Fruit fly (Drosophila melanogaster) whole organism, embryonic: ENCODE measurements around the gene CG14352.

Experiments
- Ada2b ChIP-seq: fragments of 200-800 bp; sonication (Bioruptor generic); IDR thresholded peaks from 2 replicates; pipeline ENCODE4 v1.3.6; 2022; ENCODE audit warnings: missing biosample characterization, missing genetic modification characterization
- BtbVII ChIP-seq: fragments of 200-800 bp; sonication (Bioruptor generic); optimal IDR thresholded peaks from 3 replicates; lab custom pipeline; 2017; ENCODE audit warnings: missing biosample characterization, mild to moderate bottlenecking, missing genetic modification characterization
- CG10321 ChIP-seq: fragments of 200-800 bp; sonication (Bioruptor generic); IDR thresholded peaks from 2 replicates; pipeline ENCODE4 v1.3.6; 2022; ENCODE audit warnings: missing biosample characterization, missing genetic modification characterization
- CG11093 ChIP-seq: fragments of 200-800 bp; sonication (Bioruptor generic); IDR thresholded peaks from 3 replicates; pipeline ENCODE4 v1.3.6; 2022; ENCODE audit warnings: missing biosample characterization, missing genetic modification characterization
- CG12299 ChIP-seq: fragments of 200-800 bp; sonication (Bioruptor generic); optimal IDR thresholded peaks from 2 replicates; lab custom pipeline; 2018; ENCODE audit warnings: missing biosample characterization, mild to moderate bottlenecking, missing genetic modification characterization
- CG12659 ChIP-seq: fragments of 200-800 bp; sonication (Bioruptor generic); optimal IDR thresholded peaks from 3 replicates; lab custom pipeline; 2017; ENCODE audit warnings: mild to moderate bottlenecking, missing biosample characterization, missing genetic modification reagents, missing genetic modification characterization
- CG1603 ChIP-seq: fragments of 200-800 bp; sonication (Bioruptor generic); optimal IDR thresholded peaks from 2 replicates; lab custom pipeline; 2019; ENCODE audit warnings: missing biosample characterization, mild to moderate bottlenecking, missing genetic modification characterization, moderate library complexity
- CG17612 ChIP-seq: fragments of 200-800 bp; sonication (Bioruptor generic); IDR thresholded peaks from 2 replicates; pipeline ENCODE4 v1.3.6; 2022; ENCODE audit warnings: missing biosample characterization, missing genetic modification characterization
- CG18619 ChIP-seq: fragments of 200-800 bp; sonication (Bioruptor generic); optimal IDR thresholded peaks from 3 replicates; lab custom pipeline; 2017; ENCODE audit warnings: missing biosample characterization, mild to moderate bottlenecking, missing genetic modification characterization
- CG2129 ChIP-seq: fragments of 200-800 bp; sonication (Bioruptor generic); IDR thresholded peaks from 2 replicates; pipeline ENCODE4 v1.3.6; 2022; ENCODE audit warnings: missing biosample characterization, missing genetic modification characterization; ENCODE audit not compliant: partially characterized antibody
- CG2712 ChIP-seq: fragments of 200-800 bp; optimal IDR thresholded peaks from 3 replicates; lab custom pipeline; 2019; ENCODE audit warnings: missing biosample characterization, mild to moderate bottlenecking, missing genetic modification characterization, moderate library complexity
- CG3163 ChIP-seq: fragments of 200-800 bp; sonication (Bioruptor generic); optimal IDR thresholded peaks from 3 replicates; lab custom pipeline; 2016; ENCODE audit warnings: missing biosample characterization, missing genetic modification characterization
- CG34224 ChIP-seq: fragments of 200-800 bp; sonication (Bioruptor generic); IDR thresholded peaks from 3 replicates; pipeline ENCODE4 v1.3.6; 2022; ENCODE audit warnings: missing biosample characterization, missing genetic modification characterization; ENCODE audit not compliant: partially characterized antibody
- CG34376 ChIP-seq: fragments of 200-800 bp; sonication (Bioruptor generic); optimal IDR thresholded peaks from 2 replicates; lab custom pipeline; 2018; ENCODE audit warnings: missing biosample characterization, mild to moderate bottlenecking, missing genetic modification characterization
- CG4282 ChIP-seq: fragments of 200-800 bp; sonication (Bioruptor generic); optimal IDR thresholded peaks from 2 replicates; lab custom pipeline; 2016; ENCODE audit warnings: missing biosample characterization, missing genetic modification characterization
- CG4707 ChIP-seq: fragments of 200-800 bp; sonication (Bioruptor generic); optimal IDR thresholded peaks from 2 replicates; lab custom pipeline; 2018; ENCODE audit warnings: missing biosample characterization, mild to moderate bottlenecking, missing genetic modification characterization, moderate library complexity
- CG6791 ChIP-seq: fragments of 200-800 bp; sonication (Bioruptor generic); IDR thresholded peaks from 3 replicates; pipeline ENCODE4 v1.3.6; 2022; ENCODE audit warnings: missing biosample characterization, missing genetic modification characterization; ENCODE audit not compliant: partially characterized antibody
- CG8765 ChIP-seq: fragments of 200-800 bp; sonication (Bioruptor generic); IDR thresholded peaks from 2 replicates; pipeline ENCODE4 v1.3.6; 2022; ENCODE audit warnings: missing biosample characterization, missing genetic modification characterization
- CG8944 ChIP-seq: fragments of 200-800 bp; sonication (Bioruptor generic); optimal IDR thresholded peaks from 3 replicates; lab custom pipeline; 2016; ENCODE audit warnings: missing biosample characterization, missing genetic modification characterization
- CG9932 ChIP-seq: fragments of 200-800 bp; sonication (Bioruptor generic); IDR thresholded peaks from 2 replicates; pipeline ENCODE4 v1.3.6; 2022; ENCODE audit warnings: missing biosample characterization, missing genetic modification characterization
- CrebB ChIP-seq: fragments of 200-800 bp; sonication (Bioruptor generic); optimal IDR thresholded peaks from 3 replicates; lab custom pipeline; 2018; ENCODE audit warnings: missing biosample characterization, mild to moderate bottlenecking, missing genetic modification characterization
- Dip3 ChIP-seq: fragments of 200-800 bp; sonication (Bioruptor generic); optimal IDR thresholded peaks from 3 replicates; lab custom pipeline; 2016; ENCODE audit warnings: missing biosample characterization, missing genetic modification characterization
- Doc2 ChIP-seq: fragments of 200-800 bp; sonication (Bioruptor generic); IDR thresholded peaks from 2 replicates; pipeline ENCODE4 v1.3.6; 2022; ENCODE audit warnings: missing biosample characterization, missing genetic modification characterization
- E2f2 ChIP-seq: fragments of 200-800 bp; sonication (Bioruptor generic); IDR thresholded peaks from 2 replicates; pipeline ENCODE4 v1.3.6; 2022; ENCODE audit warnings: missing biosample characterization, missing genetic modification characterization
- Fer3 ChIP-seq: fragments of 200-800 bp; sonication (Bioruptor generic); optimal IDR thresholded peaks from 2 replicates; lab custom pipeline; 2018; ENCODE audit warnings: missing biosample characterization, mild to moderate bottlenecking, missing genetic modification characterization, moderate library complexity
- HLHmδ ChIP-seq: fragments of 200-800 bp; sonication (Bioruptor generic); optimal IDR thresholded peaks from 2 replicates; lab custom pipeline; 2018; ENCODE audit warnings: missing biosample characterization, mild to moderate bottlenecking, missing genetic modification characterization, moderate library complexity
- Hand ChIP-seq: fragments of 200-800 bp; sonication (Bioruptor generic); optimal IDR thresholded peaks from 2 replicates; lab custom pipeline; 2017; ENCODE audit warnings: mild to moderate bottlenecking, missing biosample characterization, missing genetic modification reagents, missing genetic modification characterization
- Mes4 ChIP-seq: fragments of 200-800 bp; sonication (Bioruptor generic); optimal IDR thresholded peaks from 2 replicates; lab custom pipeline; 2016; ENCODE audit warnings: missing biosample characterization, missing genetic modification characterization
- Opbp ChIP-seq: fragments of 200-800 bp; sonication (Bioruptor generic); IDR thresholded peaks from 3 replicates; pipeline ENCODE4 v1.3.6; 2022; ENCODE audit warnings: missing biosample characterization, missing genetic modification characterization; ENCODE audit not compliant: partially characterized antibody
- Stat92E ChIP-seq, 3 experiments: fragments of >200 bp in 2 of 3; fragments of 200-800 bp in 1 of 3; sonication (Bioruptor generic) in 1 of 3; optimal IDR thresholded peaks; 2 replicates each; lab custom pipeline; 2017 to 2019; ENCODE audit warnings: missing biosample characterization in 3 of 3, missing genetic modification characterization in 3 of 3, mild to moderate bottlenecking in 1 of 3, moderate library complexity in 1 of 3
- Taf1 ChIP-seq: fragments of 200-800 bp; sonication (Bioruptor generic); IDR thresholded peaks from 2 replicates; pipeline ENCODE4 v1.3.6; 2022; ENCODE audit warnings: missing biosample characterization, missing genetic modification characterization
- Tbp ChIP-seq: fragments of >200 bp; optimal IDR thresholded peaks from 2 replicates; lab custom pipeline; 2018; ENCODE audit warnings: missing biosample characterization, missing genetic modification characterization
- ash1 ChIP-seq: fragments of 200-800 bp; sonication (Bioruptor generic); optimal IDR thresholded peaks from 2 replicates; lab custom pipeline; 2018; ENCODE audit warnings: missing biosample characterization, mild to moderate bottlenecking, missing genetic modification characterization
- cg ChIP-seq: fragments of 200-800 bp; sonication (Bioruptor generic); optimal IDR thresholded peaks from 3 replicates; lab custom pipeline; 2019; ENCODE audit warnings: missing biosample characterization, mild to moderate bottlenecking, missing genetic modification characterization, moderate library complexity
- chn ChIP-seq: fragments of 200-800 bp; sonication (Bioruptor generic); optimal IDR thresholded peaks from 2 replicates; lab custom pipeline; 2016; ENCODE audit warnings: missing biosample characterization, missing genetic modification characterization
- dati ChIP-seq: fragments of 200-800 bp; sonication (Bioruptor generic); IDR thresholded peaks from 2 replicates; pipeline ENCODE4 v1.3.6; 2022; ENCODE audit warnings: missing biosample characterization, missing genetic modification characterization
- disco-r ChIP-seq: fragments of 200-800 bp; sonication (Bioruptor generic); optimal IDR thresholded peaks from 2 replicates; lab custom pipeline; 2016; ENCODE audit warnings: missing biosample characterization, missing genetic modification characterization
- dmrt99B ChIP-seq: fragments of 200-800 bp; sonication (Bioruptor generic); optimal IDR thresholded peaks from 2 replicates; lab custom pipeline; 2018; ENCODE audit warnings: missing biosample characterization, mild to moderate bottlenecking, missing genetic modification characterization, moderate library complexity
- gro ChIP-seq: fragments of 200-800 bp; sonication (Bioruptor generic); optimal IDR thresholded peaks from 2 replicates; lab custom pipeline; 2016; ENCODE audit warnings: missing biosample characterization, missing genetic modification characterization
- knrl ChIP-seq: fragments of 200-800 bp; sonication (Bioruptor generic); IDR thresholded peaks from 3 replicates; pipeline ENCODE4 v1.3.6; 2022; ENCODE audit warnings: missing biosample characterization, missing genetic modification characterization; ENCODE audit not compliant: partially characterized antibody
- nau ChIP-seq: fragments of 200-800 bp; sonication (Bioruptor generic); optimal IDR thresholded peaks from 3 replicates; lab custom pipeline; 2017; ENCODE audit warnings: missing biosample characterization, mild to moderate bottlenecking, missing genetic modification characterization, missing genetic modification reagents
- pan ChIP-seq, 4 experiments: fragments of >200 bp in 3 of 4; fragments of 200-800 bp in 1 of 4; sonication (Bioruptor generic) in 1 of 4; optimal IDR thresholded peaks in 3 of 4; IDR thresholded peaks in 1 of 4; 2 replicates each; pipeline versions ENCODE4 v1.3.6 to Lab custom; 2017 to 2022; ENCODE audit warnings: missing biosample characterization in 2 of 4, missing genetic modification characterization in 2 of 4, mixed read lengths in 1 of 4
- sc ChIP-seq, 3 experiments: fragments of >200 bp in 2 of 3; fragments of 200-800 bp in 1 of 3; sonication (Bioruptor generic) in 1 of 3; optimal IDR thresholded peaks; 2 replicates in 2 of 3; 3 replicates in 1 of 3; lab custom pipeline; 2017; ENCODE audit warnings: mild to moderate bottlenecking in 1 of 3, missing biosample characterization in 1 of 3, missing genetic modification characterization in 1 of 3, missing genetic modification reagents in 1 of 3
- stwl ChIP-seq: fragments of 200-800 bp; sonication (Bioruptor generic); optimal IDR thresholded peaks from 3 replicates; lab custom pipeline; 2018; ENCODE audit warnings: missing biosample characterization, mild to moderate bottlenecking, missing genetic modification characterization, moderate library complexity
- tin ChIP-seq: fragments of 200-800 bp; sonication (Bioruptor generic); optimal IDR thresholded peaks from 3 replicates; lab custom pipeline; 2016; ENCODE audit warnings: missing biosample characterization, missing genetic modification characterization
- usp ChIP-seq: fragments of >200 bp; optimal IDR thresholded peaks from 2 replicates; lab custom pipeline; 2017; ENCODE audit warnings: missing biosample characterization, missing genetic modification characterization
- wek ChIP-seq: fragments of 200-800 bp; sonication (Bioruptor generic); optimal IDR thresholded peaks from 3 replicates; lab custom pipeline; 2018; ENCODE audit warnings: missing biosample characterization, mild to moderate bottlenecking, missing genetic modification characterization, moderate library complexity
- yki ChIP-seq: fragments of >200 bp; optimal IDR thresholded peaks from 3 replicates; lab custom pipeline; 2018

The CG14352 gene

DNA sequence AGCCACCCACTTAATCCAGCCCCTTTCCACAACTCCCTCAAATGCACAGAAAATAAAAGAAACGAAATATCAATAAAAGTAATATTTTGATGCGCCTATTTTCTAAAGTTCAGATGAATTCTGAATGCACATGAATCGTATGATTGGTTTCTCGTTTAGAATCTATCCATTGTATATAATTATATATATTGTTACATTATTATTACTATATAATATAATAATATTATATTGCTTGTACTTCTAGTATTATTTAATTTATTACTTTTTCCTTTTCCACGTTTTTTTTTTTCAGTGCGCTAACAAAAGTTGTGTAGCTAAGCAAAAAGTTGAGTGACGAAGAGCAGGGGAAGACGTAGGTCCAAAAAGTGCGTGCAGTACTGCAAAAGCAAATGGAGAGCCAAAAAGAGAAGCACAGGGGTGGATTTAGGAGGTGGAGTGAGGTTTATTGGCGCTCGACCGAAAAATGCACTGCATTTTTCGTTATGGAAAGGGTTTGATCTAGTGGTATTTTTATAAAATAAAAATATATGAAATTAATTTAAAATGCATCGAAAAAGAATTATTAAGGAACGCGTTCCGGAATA, 38.1 kb downstream of the CG14352 start (continued):
- peak; percentile 96 for TF ChIP-seq CG12659 (GFP tag; lab: Kevin White, UChicago)
- TF ChIP-seq wek (GFP tag; lab: Kevin White, UChicago): no peak
- TF ChIP-seq CG8944 (GFP tag; lab: Kevin White, UChicago): peak; percentile 7
- TF ChIP-seq CG10321: peak; percentile 52; the same call in 1 of the 2 replicates
- TF ChIP-seq sc (optimal IDR thresholded peaks at IDR 0.05; lab: Kevin White, UChicago): no peak
- TF ChIP-seq sc (GFP tag; optimal IDR thresholded peaks at IDR 0.05; lab: Kevin White, UChicago): peak; percentile 77
- TF ChIP-seq CG3163: no peak
- peak; percentile 93 for TF ChIP-seq Hand (GFP tag; lab: Kevin White, UChicago)
- peak; percentile 61 for TF ChIP-seq Taf1
- TF ChIP-seq Tbp (GFP tag; lab: Kevin White, UChicago): no peak
- no peak for TF ChIP-seq cg (GFP tag; lab: Kevin White, UChicago)
- TF ChIP-seq CrebB (tag; lab: Kevin White, UChicago): peak; percentile 74
- peak; percentile 99 for TF ChIP-seq dmrt99B
- no peak for TF ChIP-seq disco-r
- TF ChIP-seq tin (GFP tag; lab: Kevin White, UChicago): peak; percentile 62
- no peak for TF ChIP-seq HLHmδ
- peak; percentile 72; the same call in 2 of the 3 replicates for TF ChIP-seq knrl
- TF ChIP-seq CG2129 (GFP tag; lab: Robert Waterston, UW): no peak
- TF ChIP-seq yki (lab: Kevin White, UChicago): no peak
- peak; percentile 57 for TF ChIP-seq CG34376 (GFP tag; lab: Kevin White, UChicago)
- no peak for TF ChIP-seq CG4282 (GFP tag; lab: Kevin White, UChicago)
- TF ChIP-seq usp (GFP tag; lab: Kevin White, UChicago): no peak
- TF ChIP-seq chn (GFP tag; lab: Kevin White, UChicago): peak; percentile 42
- TF ChIP-seq CG9932 (GFP tag; lab: Robert Waterston, UW): peak; percentile 75
- TF ChIP-seq CG1603 (tag; lab: Kevin White, UChicago): peak; percentile 20
- peak; percentile 92 for TF ChIP-seq CG18619 (GFP tag; lab: Kevin White, UChicago)
- peak; percentile 74 for TF ChIP-seq nau
- TF ChIP-seq Fer3 (tag; lab: Kevin White, UChicago): peak; percentile 92
- TF ChIP-seq Doc2 (GFP tag; lab: Robert Waterston, UW): peak; percentile 4; the same call in 1 of the 2 replicates
- peak in 2 of 3 experiments; percentile 34 to 40 for TF ChIP-seq Stat92E (GFP tag; optimal IDR thresholded peaks at IDR 0.05; lab: Kevin White, UChicago)
- TF ChIP-seq CG12299 (tag; lab: Kevin White, UChicago): peak; percentile 87
- TF ChIP-seq ash1 (GFP tag; lab: Kevin White, UChicago): no peak
- TF ChIP-seq stwl: no peak
- TF ChIP-seq CG8765 (GFP tag; lab: Robert Waterston, UW): peak; percentile 79
- TF ChIP-seq CG17612: peak; percentile 71
- peak; percentile 44 for TF ChIP-seq Dip3 (GFP tag; lab: Kevin White, UChicago)
- TF ChIP-seq Opbp (GFP tag; lab: Robert Waterston, UW): peak; percentile 32; the same call in 1 of the 3 replicates
- no peak for TF ChIP-seq gro (GFP tag; lab: Kevin White, UChicago)
- peak; percentile 89 for TF ChIP-seq CG11093 (GFP tag; lab: Robert Waterston, UW)
- no peak for TF ChIP-seq Mes4 (GFP tag; lab: Kevin White, UChicago)
- no peak for TF ChIP-seq CG34224 (GFP tag; lab: Robert Waterston, UW)
- TF ChIP-seq pan (optimal IDR thresholded peaks at IDR 0.05; lab: Kevin White, UChicago): no peak
- TF ChIP-seq pan (GFP tag; optimal IDR thresholded peaks at IDR 0.05 in 1 of 2, IDR thresholded peaks at IDR 0.05 in 1 of 2): peak in 1 of 2 experiments; percentile 92
- TF ChIP-seq E2f2 (GFP tag; lab: Robert Waterston, UW): peak; percentile 72; the same call in 1 of the 2 replicates
- peak; percentile 94 for TF ChIP-seq BtbVII
- TF ChIP-seq CG4707 (GFP tag; lab: Kevin White, UChicago): peak; percentile 76
- peak; percentile 87 for TF ChIP-seq dati (GFP tag; lab: Robert Waterston, UW)
- TF ChIP-seq CG2712 (tag; lab: Kevin White, UChicago): peak; percentile 92
- no peak for TF ChIP-seq CG6791
- TF ChIP-seq Ada2b (GFP tag; lab: Robert Waterston, UW): peak; percentile 90
